Worm (Caenorhabditis elegans) whole organism, L2 larva: Measurements from ENCODE around the gene C06A8.8.

ENCODE experiments used
- C34F6.9 ChIP-seq: fragments of 150-350 bp; optimal IDR thresholded peaks from 2 replicates; lab custom pipeline; 2014; ENCODE audit warnings: missing biosample characterization, missing genetic modification characterization
- F13H6.1 ChIP-seq: sonication (generic microtip); optimal IDR thresholded peaks from 2 replicates; lab custom pipeline; 2016; ENCODE audit warnings: missing genetic modification characterization, missing compliant biosample characterization
- Y55F3AM.14 ChIP-seq: fragments of 200-800 bp; sonication (Bioruptor generic); optimal IDR thresholded peaks from 2 replicates; lab custom pipeline; 2018; ENCODE audit warnings: mild to moderate bottlenecking, missing genetic modification characterization, missing compliant biosample characterization
- ZK546.5 ChIP-seq: sonication (generic microtip); optimal IDR thresholded peaks from 2 replicates; lab custom pipeline; 2017; ENCODE audit warnings: missing biosample characterization, missing genetic modification characterization
- alr-1 ChIP-seq: fragments of 150-350 bp; optimal IDR thresholded peaks from 2 replicates; lab custom pipeline; 2014; ENCODE audit warnings: missing biosample characterization, missing genetic modification characterization
- aly-2 ChIP-seq: fragments of 150-350 bp; optimal IDR thresholded peaks from 2 replicates; lab custom pipeline; 2014; ENCODE audit warnings: missing biosample characterization, missing genetic modification characterization
- ceh-16 ChIP-seq: fragments of 150-350 bp; optimal IDR thresholded peaks from 2 replicates; lab custom pipeline; 2014; ENCODE audit warnings: missing biosample characterization, missing genetic modification characterization
- crh-2 ChIP-seq: sonication (generic microtip); optimal IDR thresholded peaks from 2 replicates; lab custom pipeline; 2017; ENCODE audit warnings: missing biosample characterization, missing genetic modification characterization
- dmd-4 ChIP-seq: sonication (generic microtip); optimal IDR thresholded peaks from 2 replicates; lab custom pipeline; 2017; ENCODE audit warnings: missing biosample characterization, missing genetic modification characterization
- egl-27 ChIP-seq: sonication (generic microtip); optimal IDR thresholded peaks from 3 replicates; lab custom pipeline; 2017; ENCODE audit warnings: missing biosample characterization, missing genetic modification reagents, missing genetic modification characterization
- elt-1 ChIP-seq: fragments of 150-350 bp; optimal IDR thresholded peaks from 2 replicates; lab custom pipeline; 2014; ENCODE audit warnings: missing biosample characterization, missing genetic modification characterization
- elt-3 ChIP-seq: sonication (generic microtip); optimal IDR thresholded peaks from 2 replicates; lab custom pipeline; 2017; ENCODE audit warnings: missing biosample characterization, missing genetic modification characterization
- fos-1 ChIP-seq: fragments of 150-350 bp; optimal IDR thresholded peaks from 2 replicates; lab custom pipeline; 2014; ENCODE audit warnings: missing biosample characterization, missing genetic modification characterization
- gmeb-1 ChIP-seq: fragments of 150-350 bp; optimal IDR thresholded peaks from 2 replicates; lab custom pipeline; 2014; ENCODE audit warnings: missing biosample characterization, missing genetic modification characterization
- lin-11 ChIP-seq: fragments of 150-350 bp; sonication (generic microtip); optimal IDR thresholded peaks from 2 replicates; lab custom pipeline; 2014; ENCODE audit warnings: missing biosample characterization, missing genetic modification characterization, inconsistent platforms, mixed read lengths
- lin-13 ChIP-seq: fragments of 150-350 bp; optimal IDR thresholded peaks from 2 replicates; lab custom pipeline; 2014; ENCODE audit warnings: missing biosample characterization, missing genetic modification reagents, missing genetic modification characterization
- lin-39 ChIP-seq: fragments of 150-350 bp; optimal IDR thresholded peaks from 2 replicates; lab custom pipeline; 2014; ENCODE audit warnings: missing biosample characterization, missing genetic modification reagents, missing genetic modification characterization
- lsy-2 ChIP-seq, 2 experiments: fragments of 150-350 bp in 1 of 2; sonication (generic microtip) in 1 of 2; optimal IDR thresholded peaks; 2 replicates each; lab custom pipeline; 2014 to 2017; ENCODE audit warnings: missing biosample characterization in 2 of 2, missing genetic modification characterization in 2 of 2
- mab-5 ChIP-seq: fragments of 150-350 bp; optimal IDR thresholded peaks from 2 replicates; lab custom pipeline; 2014; ENCODE audit warnings: missing biosample characterization, missing genetic modification characterization
- mdl-1 ChIP-seq, 2 experiments: fragments of 150-350 bp in 1 of 2; sonication (generic microtip) in 1 of 2; optimal IDR thresholded peaks; 2 replicates each; lab custom pipeline; 2017; ENCODE audit warnings: missing biosample characterization in 2 of 2, missing genetic modification characterization in 2 of 2
- nhr-10 ChIP-seq: sonication (generic microtip); optimal IDR thresholded peaks from 2 replicates; lab custom pipeline; 2017; ENCODE audit warnings: missing biosample characterization, missing genetic modification characterization
- nhr-11 ChIP-seq: fragments of 150-350 bp; optimal IDR thresholded peaks from 2 replicates; lab custom pipeline; 2014; ENCODE audit warnings: missing biosample characterization, missing genetic modification characterization
- nhr-12 ChIP-seq: fragments of 150-350 bp; optimal IDR thresholded peaks from 2 replicates; lab custom pipeline; 2014; ENCODE audit warnings: missing biosample characterization, missing genetic modification characterization
- nhr-129 ChIP-seq: fragments of 150-350 bp; optimal IDR thresholded peaks from 2 replicates; lab custom pipeline; 2014; ENCODE audit warnings: missing biosample characterization, missing genetic modification characterization
- nhr-21 ChIP-seq: fragments of 150-350 bp; optimal IDR thresholded peaks from 2 replicates; lab custom pipeline; 2014; ENCODE audit warnings: missing biosample characterization, missing genetic modification characterization
- nhr-23 ChIP-seq: fragments of 150-350 bp; optimal IDR thresholded peaks from 2 replicates; lab custom pipeline; 2014; ENCODE audit warnings: missing biosample characterization, missing genetic modification reagents, missing genetic modification characterization
- nhr-237 ChIP-seq: fragments of 150-350 bp; optimal IDR thresholded peaks from 2 replicates; lab custom pipeline; 2014; ENCODE audit warnings: missing biosample characterization, missing genetic modification characterization
- nhr-25 ChIP-seq: fragments of 150-350 bp; sonication (generic microtip); optimal IDR thresholded peaks from 3 replicates; lab custom pipeline; 2014; ENCODE audit warnings: missing biosample characterization, missing genetic modification characterization
- nhr-6 ChIP-seq: fragments of 150-350 bp; optimal IDR thresholded peaks from 2 replicates; lab custom pipeline; 2014; ENCODE audit warnings: missing biosample characterization, missing genetic modification characterization
- peb-1 ChIP-seq: fragments of 150-350 bp; optimal IDR thresholded peaks from 2 replicates; lab custom pipeline; 2014; ENCODE audit warnings: missing biosample characterization, missing genetic modification characterization
- sem-4 ChIP-seq: fragments of 150-350 bp; optimal IDR thresholded peaks from 2 replicates; lab custom pipeline; 2014; ENCODE audit warnings: missing biosample characterization, missing genetic modification reagents, missing genetic modification characterization
- sma-3 ChIP-seq: sonication (generic microtip); optimal IDR thresholded peaks from 2 replicates; lab custom pipeline; 2016; ENCODE audit warnings: missing genetic modification reagents, missing genetic modification characterization, missing compliant biosample characterization
- sma-9 ChIP-seq, 2 experiments: fragments of 150-350 bp in 1 of 2; sonication (generic microtip) in 1 of 2; optimal IDR thresholded peaks; 2 replicates each; lab custom pipeline; 2014 to 2016; ENCODE audit warnings: missing genetic modification characterization in 2 of 2, mild to moderate bottlenecking in 1 of 2, missing biosample characterization in 1 of 2, missing compliant biosample characterization in 1 of 2, missing genetic modification reagents in 1 of 2, moderate library complexity in 1 of 2
- snpc-4 ChIP-seq: fragments of 150-350 bp; optimal IDR thresholded peaks from 2 replicates; lab custom pipeline; 2014; ENCODE audit warnings: missing biosample characterization, missing genetic modification characterization
- unc-39 ChIP-seq: fragments of 150-350 bp; optimal IDR thresholded peaks from 2 replicates; lab custom pipeline; 2014; ENCODE audit warnings: missing biosample characterization, missing genetic modification characterization
- unc-55 ChIP-seq: fragments of 150-350 bp; sonication (generic microtip); optimal IDR thresholded peaks from 3 replicates; lab custom pipeline; 2014; ENCODE audit warnings: missing biosample characterization, missing genetic modification reagents, missing genetic modification characterization
- unc-62 ChIP-seq: fragments of 150-350 bp; optimal IDR thresholded peaks from 2 replicates; lab custom pipeline; 2014; ENCODE audit warnings: missing biosample characterization, missing genetic modification reagents, missing genetic modification characterization
- ztf-1 ChIP-seq: fragments of 200-800 bp; sonication (Bioruptor generic); conservative IDR thresholded peaks from 2 replicates; pipeline ENCODE4 v1.3.6; 2022; ENCODE audit warnings: missing genetic modification characterization, missing compliant biosample characterization
- ztf-11 ChIP-seq: sonication (generic microtip); optimal IDR thresholded peaks from 2 replicates; lab custom pipeline; 2017; ENCODE audit warnings: missing biosample characterization, missing genetic modification characterization
- ztf-4 ChIP-seq: fragments of 150-350 bp; optimal IDR thresholded peaks from 2 replicates; lab custom pipeline; 2014; ENCODE audit warnings: missing biosample characterization, missing genetic modification characterization

C06A8.8 gene

ce11 chrII:7778273-7778672 is 6.5 kb upstream of the C06A8.8 start:
- TF ChIP-seq dmd-4 (tag; lab: Kevin White, UChicago) = no peak
- no peak for TF ChIP-seq fos-1 (tag; lab: Kevin White, UChicago)
- no peak for TF ChIP-seq lin-11
- no peak for TF ChIP-seq nhr-237 (tag; lab: Kevin White, UChicago)
- TF ChIP-seq nhr-21 (tag; lab: Kevin White, UChicago) = no peak
- TF ChIP-seq ZK546.5 = no peak
- no peak for TF ChIP-seq aly-2
- no peak for TF ChIP-seq C34F6.9 (tag; lab: Kevin White, UChicago)
- TF ChIP-seq snpc-4 (tag; lab: Kevin White, UChicago) = no peak
- no peak for TF ChIP-seq nhr-25 (tag; lab: Kevin White, UChicago)

- no peak for TF ChIP-seq unc-62 (GFP tag; lab: Kevin White, UChicago)
- peak; percentile 37 for TF ChIP-seq sma-3 (GFP tag; lab: Kevin White, UChicago)
- no peak for TF ChIP-seq nhr-237 (tag; lab: Kevin White, UChicago)
- no peak for TF ChIP-seq nhr-23 (tag; lab: Kevin White, UChicago)
- no peak for TF ChIP-seq egl-27
- TF ChIP-seq lin-39 (tag; lab: Kevin White, UChicago) = no peak
- no peak for TF ChIP-seq snpc-4 (tag; lab: Kevin White, UChicago)
- no peak for TF ChIP-seq nhr-10 (tag; lab: Kevin White, UChicago)
- peak; percentile 47 for TF ChIP-seq crh-2
- no peak for TF ChIP-seq nhr-129 (tag; lab: Kevin White, UChicago)
- TF ChIP-seq nhr-12 = no peak
- TF ChIP-seq lin-13 (GFP tag; lab: Kevin White, UChicago) = no peak
- TF ChIP-seq mdl-1 (tag; optimal IDR thresholded peaks at IDR 0.05; lab: Kevin White, UChicago) = no peak
- no peak for TF ChIP-seq mab-5 (tag; lab: Kevin White, UChicago)
- no peak for TF ChIP-seq elt-3 (tag; lab: Kevin White, UChicago)
- no peak for TF ChIP-seq ZK546.5
- TF ChIP-seq nhr-6 (tag; lab: Kevin White, UChicago) = no peak
- TF ChIP-seq alr-1 (tag; lab: Kevin White, UChicago) = no peak
- TF ChIP-seq lsy-2 (tag; optimal IDR thresholded peaks at IDR 0.05; lab: Kevin White, UChicago) = peak in 1 of 2 experiments; percentile 5
- TF ChIP-seq unc-55 (GFP tag; lab: Kevin White, UChicago) = no peak
- peak; percentile 26 for TF ChIP-seq nhr-25 (tag; lab: Kevin White, UChicago)
- no peak for TF ChIP-seq ztf-11
- TF ChIP-seq dmd-4 (tag; lab: Kevin White, UChicago) = no peak
- TF ChIP-seq gmeb-1 = no peak
- TF ChIP-seq peb-1 (tag; lab: Kevin White, UChicago) = no peak
- TF ChIP-seq ceh-16 (tag; lab: Kevin White, UChicago) = no peak
- TF ChIP-seq ztf-1 (GFP tag; lab: Robert Waterston, UW) = no peak
- TF ChIP-seq aly-2 = no peak
- TF ChIP-seq sem-4 (tag; lab: Kevin White, UChicago) = no peak
- peak; percentile 24 for TF ChIP-seq F13H6.1 (tag; lab: Kevin White, UChicago)
- TF ChIP-seq sma-9 (GFP tag; optimal IDR thresholded peaks at IDR 0.05; lab: Kevin White, UChicago) = peak; percentile 71
- TF ChIP-seq sma-9 (tag; optimal IDR thresholded peaks at IDR 0.05; lab: Kevin White, UChicago) = no peak
- no peak for TF ChIP-seq unc-39 (tag; lab: Kevin White, UChicago)
- peak; percentile 45 for TF ChIP-seq nhr-21 (tag; lab: Kevin White, UChicago)
- no peak for TF ChIP-seq elt-1 (tag; lab: Kevin White, UChicago)
- TF ChIP-seq ztf-4 (tag; lab: Kevin White, UChicago) = no peak
- TF ChIP-seq nhr-11 = no peak
- peak; percentile 65 for TF ChIP-seq fos-1 (tag; lab: Kevin White, UChicago)
These were observed 5.6 kb upstream of the C06A8.8 start, which contains the start of gene mthf-1 for ce11 chrII:7777320-7777978. TSS of gene mthf-1 (minus strand) at chrII:7777823.

- TF ChIP-seq egl-27 = peak; percentile 29
- TF ChIP-seq nhr-237 (tag; lab: Kevin White, UChicago) = no peak
- TF ChIP-seq dmd-4 (tag; lab: Kevin White, UChicago) = no peak
- TF ChIP-seq gmeb-1 = peak; percentile 12
- no peak for TF ChIP-seq nhr-10 (tag; lab: Kevin White, UChicago)
- peak; percentile 2 for TF ChIP-seq nhr-21 (tag; lab: Kevin White, UChicago)
- no peak for TF ChIP-seq mdl-1 (tag; optimal IDR thresholded peaks at IDR 0.05; lab: Kevin White, UChicago)
- no peak for TF ChIP-seq unc-39 (tag; lab: Kevin White, UChicago)
- TF ChIP-seq nhr-25 (tag; lab: Kevin White, UChicago) = no peak
- peak; percentile 85 for TF ChIP-seq sma-9 (GFP tag; optimal IDR thresholded peaks at IDR 0.05; lab: Kevin White, UChicago)
- TF ChIP-seq sma-9 (tag; optimal IDR thresholded peaks at IDR 0.05; lab: Kevin White, UChicago) = no peak
- no peak for TF ChIP-seq Y55F3AM.14 (GFP tag; lab: Kevin White, UChicago)
- TF ChIP-seq nhr-6 (tag; lab: Kevin White, UChicago) = no peak
- TF ChIP-seq ZK546.5 = no peak
- peak; percentile 82 for TF ChIP-seq fos-1 (tag; lab: Kevin White, UChicago)
- TF ChIP-seq sma-3 (GFP tag; lab: Kevin White, UChicago) = peak; percentile 2
- no peak for TF ChIP-seq elt-3 (tag; lab: Kevin White, UChicago)
- TF ChIP-seq crh-2 = peak; percentile 50
These were observed 4.9 kb upstream of the C06A8.8 start for ce11 chrII:7776715-7777114.
